Fruit fly (Drosophila melanogaster): ENCODE measurements around the gene CG6678.
A peak's percentile ranks its signal among the peaks of the same experiment; 100 is the strongest.

CG6678 gene

dm6 chr3R:21839636-21840035 is 47.2 kb upstream of the CG6678 start (continued):
- TF ChIP-seq pan (optimal IDR thresholded peaks at IDR 0.05) (no peak), pan (GFP tag; optimal IDR thresholded peaks at IDR 0.05 in 1 of 2, IDR thresholded peaks at IDR 0.05 in 1 of 2) (no peak), Aef1 (GFP tag; IDR thresholded peaks at IDR 0.05) (no peak), CG33557 (GFP tag; optimal IDR thresholded peaks at IDR 0.05) (no peak), Hr3 (GFP tag; optimal IDR thresholded peaks at IDR 0.05) (no peak), ci (GFP tag; IDR thresholded peaks at IDR 0.05) (no peak), CG2199 (GFP tag; IDR thresholded peaks at IDR 0.05) (no peak), D19B (GFP tag; optimal IDR thresholded peaks at IDR 0.05) (no peak), Ravus (GFP tag; IDR thresholded peaks at IDR 0.05) (no peak), CG7963 (GFP tag; IDR thresholded peaks at IDR 0.05; ENCODE audit: partially characterized antibody) (no peak), Hand (GFP tag; optimal IDR thresholded peaks at IDR 0.05) (no peak), lmd (GFP tag; IDR thresholded peaks at IDR 0.05) (no peak), vnd (GFP tag; IDR thresholded peaks at IDR 0.05; ENCODE audit: partially characterized antibody) (no peak), cg (GFP tag; optimal IDR thresholded peaks at IDR 0.05) (no peak), CG8281 (tag; optimal IDR thresholded peaks at IDR 0.05) (no peak), fu2 (GFP tag; optimal IDR thresholded peaks at IDR 0.05) (no peak), Max (GFP tag; optimal IDR thresholded peaks at IDR 0.05) (no peak), CG16779 (GFP tag; IDR thresholded peaks at IDR 0.05) (no peak), Meics (GFP tag; optimal IDR thresholded peaks at IDR 0.05) (peak; percentile 33), CG31441 (GFP tag; IDR thresholded peaks at IDR 0.05) (peak; percentile 54), CG13424 (tag; optimal IDR thresholded peaks at IDR 0.05) (peak; percentile 61), Dek (tag; optimal IDR thresholded peaks at IDR 0.05) (no peak), CG12219 (GFP tag; optimal IDR thresholded peaks at IDR 0.05) (no peak), NFAT (GFP tag; IDR thresholded peaks at IDR 0.05) (no peak), disco-r (GFP tag; optimal IDR thresholded peaks at IDR 0.05) (no peak), CG16863 (GFP tag; optimal IDR thresholded peaks at IDR 0.05) (no peak), CG8924 (tag; optimal IDR thresholded peaks at IDR 0.05) (peak; percentile 66), Kr (GFP tag; optimal IDR thresholded peaks at IDR 0.05) (no peak), CG6765 (GFP tag; optimal IDR thresholded peaks at IDR 0.05) (no peak), az2 (GFP tag; optimal IDR thresholded peaks at IDR 0.05) (no peak), Dip2 (GFP tag; IDR thresholded peaks at IDR 0.05) (no peak), D19A (tag; optimal IDR thresholded peaks at IDR 0.05) (peak; percentile 53), lov (optimal IDR thresholded peaks at IDR 0.05) (no peak), lov (GFP tag; IDR thresholded peaks at IDR 0.05) (no peak), CG3995 (GFP tag; optimal IDR thresholded peaks at IDR 0.05) (no peak), p53 (GFP tag; optimal IDR thresholded peaks at IDR 0.05) (no peak), sqz (GFP tag; optimal IDR thresholded peaks at IDR 0.05) (no peak), CG2678 (tag; optimal IDR thresholded peaks at IDR 0.05) (peak; percentile 73), CG17328 (GFP tag; IDR thresholded peaks at IDR 0.05) (no peak), Poxn (GFP tag; IDR thresholded peaks at IDR 0.05) (no peak), CG3065 (GFP tag; optimal IDR thresholded peaks at IDR 0.05) (no peak), CG3407 (GFP tag; optimal IDR thresholded peaks at IDR 0.05) (no peak), Hmx (GFP tag; optimal IDR thresholded peaks at IDR 0.05) (no peak), CG15073 (GFP tag; optimal IDR thresholded peaks at IDR 0.05) (no peak), Sry-δ (GFP tag; optimal IDR thresholded peaks at IDR 0.05) (no peak), Sry-β (GFP tag; optimal IDR thresholded peaks at IDR 0.05) (no peak), gro (GFP tag; optimal IDR thresholded peaks at IDR 0.05) (no peak), CG17385 (GFP tag; optimal IDR thresholded peaks at IDR 0.05) (peak; percentile 18), CG11695 (GFP tag; IDR thresholded peaks at IDR 0.05) (no peak), CG17186 (GFP tag; optimal IDR thresholded peaks at IDR 0.05) (no peak), CG11247 (GFP tag; IDR thresholded peaks at IDR 0.05) (no peak), trem (tag; optimal IDR thresholded peaks at IDR 0.05) (no peak), CG14441 (GFP tag; IDR thresholded peaks at IDR 0.05) (no peak)
